Fruit fly (Drosophila melanogaster): ENCODE results near the gene CG4593.

CG4593 gene

DNA sequence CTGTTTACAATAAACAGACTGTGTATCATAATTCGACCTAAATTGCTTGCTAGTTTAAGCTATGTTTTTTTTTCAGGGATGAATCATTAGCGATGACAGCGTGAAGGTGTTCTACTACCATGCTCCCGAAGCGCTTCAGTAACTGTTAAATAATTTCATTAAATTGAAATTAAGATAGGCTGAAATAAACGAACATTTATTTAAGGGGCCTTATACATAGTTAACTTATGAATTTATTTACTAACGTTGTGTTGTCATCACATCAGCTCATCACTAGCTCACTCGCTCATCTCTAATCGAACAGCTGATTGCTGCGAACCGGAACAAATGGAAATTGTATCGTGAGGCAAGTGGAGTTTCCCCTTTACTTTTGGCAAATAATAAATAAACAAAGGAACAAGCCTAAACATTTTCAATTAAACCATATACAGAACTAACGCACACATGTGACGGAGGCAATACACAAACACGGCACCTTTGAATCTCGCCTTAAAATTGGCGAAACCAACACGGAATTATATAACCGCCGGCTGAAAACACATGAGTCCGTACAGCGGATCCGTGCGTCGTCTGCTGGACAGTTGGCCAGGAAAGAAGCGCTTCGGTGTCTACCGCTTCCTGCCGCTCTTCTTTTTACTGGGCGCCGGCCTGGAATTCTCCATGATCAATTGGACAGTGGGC, 2.5 kb upstream of the CG4593 start, which contains the start of the genes cm, sloth1 and sloth2:
Gene cm, minus strand, starts transcription at position 83 of the 681 bp plus-strand sequence.
Gene sloth1, plus strand, starts transcription at position 295 of the 681 bp plus-strand sequence.
Gene sloth2, plus strand, starts transcription at position 295 of the 681 bp plus-strand sequence.
- TF ChIP-seq pan (optimal IDR thresholded peaks at IDR 0.05) = no peak
- no peak for TF ChIP-seq EcR (GFP tag; optimal IDR thresholded peaks at IDR 0.05)
- TF ChIP-seq psq (optimal IDR thresholded peaks at IDR 0.05) = no peak
- no peak for TF ChIP-seq usp (GFP tag; optimal IDR thresholded peaks at IDR 0.05)
- TF ChIP-seq CG8478 (optimal IDR thresholded peaks at IDR 0.05) = no peak

DNA sequence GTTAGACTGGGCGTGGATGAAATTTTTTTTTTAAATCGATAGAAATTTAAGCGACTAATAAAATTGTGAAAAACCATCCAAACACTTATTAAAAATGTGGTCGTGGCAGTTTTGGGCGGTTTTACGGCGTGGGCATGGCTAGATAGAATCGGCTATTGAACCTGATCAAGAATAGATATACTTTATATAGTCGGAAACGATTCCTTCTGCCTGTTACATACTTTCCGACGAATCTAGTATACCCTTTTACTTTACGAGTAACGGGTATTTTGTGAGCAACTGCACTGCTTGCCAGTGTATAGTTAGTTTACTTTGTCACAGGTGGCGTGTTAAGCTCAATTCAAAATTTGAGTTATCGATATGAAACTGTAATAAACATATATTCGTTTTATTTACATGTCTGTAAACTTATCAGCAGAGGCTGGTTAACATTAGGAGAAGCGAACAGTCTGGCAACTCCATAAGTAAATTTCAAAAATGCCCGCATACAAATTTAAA, 1.3 kb downstream of the CG4593 start:
- TF ChIP-seq Dll (optimal IDR thresholded peaks at IDR 0.05) (no peak), pan (optimal IDR thresholded peaks at IDR 0.05) (peak; percentile 66)

DNA sequence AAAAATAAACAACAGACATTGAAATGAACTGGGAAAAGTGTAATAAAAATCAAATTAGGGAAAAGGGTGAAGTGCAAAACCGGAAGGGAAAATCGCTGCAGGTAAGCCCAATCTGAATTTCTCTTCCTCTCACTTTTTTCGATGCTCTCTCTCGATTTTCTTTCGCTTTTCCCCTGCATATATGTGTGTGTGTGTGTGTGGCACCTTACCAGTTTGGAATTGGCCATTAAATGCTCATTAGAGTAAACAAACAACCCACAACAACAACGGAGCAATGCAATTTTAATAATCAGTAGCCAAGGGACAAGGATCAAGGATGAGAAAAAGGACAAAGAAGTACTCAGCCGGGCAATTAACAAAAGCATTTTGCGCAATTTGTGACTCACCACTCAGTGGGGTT, 21.2 kb downstream of the CG4593 start:
- TF ChIP-seq psq (optimal IDR thresholded peaks at IDR 0.05) (no peak), CG8478 (optimal IDR thresholded peaks at IDR 0.05) (no peak), pan (optimal IDR thresholded peaks at IDR 0.05) (no peak)

DNA sequence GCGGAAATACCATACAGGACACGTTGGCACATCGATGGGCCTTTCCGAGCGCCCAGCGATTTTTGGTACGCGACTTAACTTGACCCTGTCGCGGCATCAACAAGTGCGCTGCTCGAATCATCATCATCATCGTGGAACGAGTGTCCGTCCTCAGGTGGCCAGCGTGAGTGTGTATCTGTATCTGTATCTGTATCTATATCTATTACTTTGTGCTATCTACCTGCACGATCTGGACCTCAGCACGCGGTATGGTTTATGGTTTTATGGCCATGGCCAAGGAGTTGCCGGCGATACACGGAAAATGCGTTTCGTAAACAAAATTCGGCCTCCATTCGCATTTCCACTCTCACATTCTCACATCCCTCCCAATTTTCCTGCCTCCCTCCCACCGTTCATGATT, 23.4 kb downstream of the CG4593 start:
- TF ChIP-seq EcR (GFP tag; optimal IDR thresholded peaks at IDR 0.05) = no peak
- TF ChIP-seq pan (optimal IDR thresholded peaks at IDR 0.05) = no peak
- TF ChIP-seq usp (GFP tag; optimal IDR thresholded peaks at IDR 0.05) = no peak
- TF ChIP-seq Dll (optimal IDR thresholded peaks at IDR 0.05) = no peak
- TF ChIP-seq CG8478 (optimal IDR thresholded peaks at IDR 0.05) = no peak
- TF ChIP-seq psq (optimal IDR thresholded peaks at IDR 0.05) = no peak

DNA sequence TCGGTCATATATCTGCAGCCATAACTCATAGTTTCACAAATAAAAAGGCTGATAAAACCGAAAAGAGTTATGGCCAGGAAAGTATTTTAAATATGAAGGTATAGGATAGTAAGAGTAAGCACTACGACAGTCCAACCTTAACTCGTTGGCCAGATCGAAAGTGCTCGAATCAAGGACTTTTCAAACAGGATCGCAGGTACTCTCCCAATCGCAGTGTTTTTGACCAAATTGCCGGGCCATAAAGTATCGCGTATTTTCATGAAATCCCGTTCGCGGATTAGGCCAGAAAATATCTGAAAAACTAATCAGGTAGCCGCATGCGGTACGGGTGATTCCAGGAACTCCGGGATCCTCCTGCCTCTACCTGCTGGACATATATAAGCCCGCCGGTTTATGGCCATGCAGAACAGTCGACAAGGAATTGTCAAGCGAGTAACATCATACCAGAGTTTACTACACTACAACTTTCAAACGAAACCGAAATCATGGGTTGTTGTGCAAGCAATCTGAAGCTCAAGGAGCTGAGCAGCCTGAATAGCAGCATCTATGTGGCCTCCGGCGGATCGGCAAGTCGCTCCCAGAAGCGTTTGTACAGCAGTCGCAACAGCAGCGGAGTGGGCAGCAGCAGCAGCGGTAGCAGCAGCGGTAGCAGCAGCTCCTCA, 26.6 kb downstream of the CG4593 start, which contains the start of gene CG14427:
Gene CG14427, plus strand, starts transcription at position 399 of the 662 bp plus-strand sequence.
- TF ChIP-seq psq (optimal IDR thresholded peaks at IDR 0.05) (no peak), EcR (GFP tag; optimal IDR thresholded peaks at IDR 0.05) (no peak), pan (optimal IDR thresholded peaks at IDR 0.05) (no peak), Dll (optimal IDR thresholded peaks at IDR 0.05) (no peak), CG8478 (optimal IDR thresholded peaks at IDR 0.05) (no peak), usp (GFP tag; optimal IDR thresholded peaks at IDR 0.05) (no peak)

DNA sequence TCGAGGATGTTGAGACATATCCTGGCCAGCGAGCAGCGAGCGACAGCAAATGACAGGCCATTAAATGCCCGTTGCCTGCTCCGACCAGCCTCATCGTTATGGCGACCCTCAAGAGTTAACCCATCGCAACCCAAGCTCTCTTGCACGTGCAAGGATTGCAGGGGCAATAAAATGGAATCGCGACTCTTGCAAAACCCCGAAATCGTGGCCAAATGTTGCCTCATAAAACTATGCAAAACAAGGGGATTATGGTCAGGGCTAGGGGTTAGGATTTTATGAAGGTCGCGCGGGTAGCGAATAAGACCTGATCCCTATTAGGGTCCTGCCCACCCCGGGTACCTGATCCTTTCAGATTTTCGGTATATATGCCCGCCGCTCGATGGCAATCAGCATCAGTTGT, 35.4 kb downstream of the CG4593 start, which contains the start of gene nullo:
Gene nullo, plus strand, starts transcription at position 390 of the 400 bp plus-strand sequence.
- TF ChIP-seq Dll (optimal IDR thresholded peaks at IDR 0.05) (no peak), CG8478 (optimal IDR thresholded peaks at IDR 0.05) (no peak), usp (GFP tag; optimal IDR thresholded peaks at IDR 0.05) (no peak), EcR (GFP tag; optimal IDR thresholded peaks at IDR 0.05) (no peak), psq (optimal IDR thresholded peaks at IDR 0.05) (no peak), pan (optimal IDR thresholded peaks at IDR 0.05) (no peak)

DNA sequence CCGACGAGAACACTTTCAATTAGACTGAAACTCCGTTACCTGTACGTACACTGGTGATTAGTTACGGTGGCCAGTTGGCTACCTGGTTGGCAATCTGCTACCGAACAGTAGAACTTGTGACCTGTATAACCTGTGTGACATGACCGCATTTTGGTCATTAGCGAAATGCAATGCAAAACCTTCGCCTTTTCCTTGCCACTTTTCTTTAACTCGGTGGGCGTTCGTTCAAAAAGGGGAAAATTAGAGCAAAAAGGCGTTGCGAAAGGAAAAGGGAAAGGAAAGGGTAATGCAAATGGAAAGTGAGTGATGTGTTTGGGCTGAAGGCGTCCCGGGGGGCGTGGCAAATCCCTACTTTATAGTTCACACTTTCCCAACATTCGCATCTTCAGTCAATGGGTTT, 45.3 kb downstream of the CG4593 start:
- no peak for TF ChIP-seq psq (optimal IDR thresholded peaks at IDR 0.05)
- no peak for TF ChIP-seq EcR (GFP tag; optimal IDR thresholded peaks at IDR 0.05)
- TF ChIP-seq CG8478 (optimal IDR thresholded peaks at IDR 0.05) = no peak
- TF ChIP-seq Dll (optimal IDR thresholded peaks at IDR 0.05) = no peak

DNA sequence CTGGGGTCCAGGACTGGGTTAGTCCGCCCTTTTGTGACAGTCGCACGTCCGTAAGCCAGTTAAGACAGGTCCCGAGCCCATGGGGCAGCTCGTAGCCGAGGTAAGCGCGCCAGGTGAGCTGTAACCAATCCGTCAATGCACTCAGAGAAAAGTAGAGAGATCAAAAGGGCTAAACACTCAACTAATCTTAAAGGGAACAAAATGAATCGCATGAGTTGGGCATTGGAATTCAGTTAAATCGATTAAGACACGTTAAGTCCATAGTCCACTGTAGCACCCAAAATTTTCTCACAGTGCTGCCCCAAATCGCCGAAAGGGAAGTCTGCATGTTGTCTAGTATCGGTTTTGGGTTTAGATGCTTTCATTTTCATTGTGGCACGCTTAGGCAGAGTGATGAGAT, 49.9 kb downstream of the CG4593 start:
- TF ChIP-seq EcR (GFP tag; optimal IDR thresholded peaks at IDR 0.05) (no peak), psq (optimal IDR thresholded peaks at IDR 0.05) (no peak), pan (optimal IDR thresholded peaks at IDR 0.05) (no peak)
